Fruit fly (Drosophila melanogaster) whole organism, embryonic: Measurements from ENCODE around the gene CG12112.

Experiments used
- Aef1 ChIP-seq: fragments of 200-800 bp; sonication (Bioruptor generic); IDR thresholded peaks from 3 replicates; pipeline ENCODE4 v1.3.6; 2022; ENCODE audit warnings: missing biosample characterization, missing genetic modification characterization
- Atf-2 ChIP-seq: fragments of 200-800 bp; sonication (Bioruptor generic); optimal IDR thresholded peaks from 2 replicates; lab custom pipeline; 2016; ENCODE audit warnings: missing biosample characterization, missing genetic modification characterization
- B-H1 ChIP-seq: fragments of 200-800 bp; sonication (Bioruptor generic); IDR thresholded peaks from 3 replicates; pipeline ENCODE4 v1.3.6; 2022; ENCODE audit warnings: missing biosample characterization, missing genetic modification characterization
- CG1024 ChIP-seq: fragments of 200-800 bp; sonication (Bioruptor generic); IDR thresholded peaks from 2 replicates; pipeline ENCODE4 v1.3.6; 2022; ENCODE audit warnings: missing biosample characterization, missing genetic modification characterization
- CG10267 ChIP-seq: fragments of 200-800 bp; sonication (Bioruptor generic); optimal IDR thresholded peaks from 2 replicates; lab custom pipeline; 2018; ENCODE audit warnings: missing biosample characterization, mild to moderate bottlenecking, missing genetic modification characterization, moderate library complexity
- CG10431 ChIP-seq: fragments of 200-800 bp; sonication (Bioruptor generic); optimal IDR thresholded peaks from 3 replicates; lab custom pipeline; 2018; ENCODE audit warnings: missing biosample characterization, mild to moderate bottlenecking, missing genetic modification characterization
- CG10543 ChIP-seq: fragments of 200-800 bp; sonication (Bioruptor generic); optimal IDR thresholded peaks from 3 replicates; lab custom pipeline; 2017; ENCODE audit warnings: missing biosample characterization, mild to moderate bottlenecking, missing genetic modification characterization, moderate library complexity
- CG13287 ChIP-seq: fragments of 200-800 bp; sonication (Bioruptor generic); IDR thresholded peaks from 2 replicates; pipeline ENCODE4 v1.3.6; 2022; ENCODE audit warnings: missing biosample characterization, missing genetic modification characterization; ENCODE audit not compliant: partially characterized antibody
- CG14014 ChIP-seq: fragments of 200-800 bp; sonication (Bioruptor generic); IDR thresholded peaks from 2 replicates; pipeline ENCODE4 v1.3.6; 2022; ENCODE audit warnings: missing biosample characterization, missing genetic modification characterization
- CG1603 ChIP-seq: fragments of 200-800 bp; sonication (Bioruptor generic); optimal IDR thresholded peaks from 2 replicates; lab custom pipeline; 2019; ENCODE audit warnings: missing biosample characterization, mild to moderate bottlenecking, missing genetic modification characterization, moderate library complexity
- CG17361 ChIP-seq: fragments of 200-800 bp; sonication (Bioruptor generic); IDR thresholded peaks from 3 replicates; pipeline ENCODE4 v1.3.6; 2022; ENCODE audit warnings: missing biosample characterization, missing genetic modification characterization
- CG2678 ChIP-seq: fragments of 200-800 bp; sonication (Bioruptor generic); optimal IDR thresholded peaks from 3 replicates; lab custom pipeline; 2019; ENCODE audit warnings: missing biosample characterization, mild to moderate bottlenecking, missing genetic modification characterization, moderate library complexity
- CG32772 ChIP-seq: fragments of 200-800 bp; sonication (Bioruptor generic); IDR thresholded peaks from 2 replicates; pipeline ENCODE4 v1.3.6; 2022; ENCODE audit warnings: missing biosample characterization, missing genetic modification characterization
- CG43689 ChIP-seq: fragments of 200-800 bp; sonication (Bioruptor generic); IDR thresholded peaks from 2 replicates; pipeline ENCODE4 v1.3.6; 2022; ENCODE audit warnings: missing biosample characterization, missing genetic modification characterization
- CG7928 ChIP-seq: fragments of 200-800 bp; sonication (Bioruptor generic); optimal IDR thresholded peaks from 2 replicates; lab custom pipeline; 2017; ENCODE audit warnings: missing biosample characterization, mild to moderate bottlenecking, missing genetic modification characterization
- CG7963 ChIP-seq: fragments of 200-800 bp; sonication (Bioruptor generic); IDR thresholded peaks from 3 replicates; pipeline ENCODE4 v1.3.6; 2022; ENCODE audit warnings: missing biosample characterization, missing genetic modification characterization; ENCODE audit not compliant: partially characterized antibody
- CG9609 ChIP-seq: fragments of 200-800 bp; sonication (Bioruptor generic); optimal IDR thresholded peaks from 3 replicates; lab custom pipeline; 2016; ENCODE audit warnings: missing biosample characterization, missing genetic modification characterization
- CG9727 ChIP-seq: fragments of 200-800 bp; sonication (Bioruptor generic); optimal IDR thresholded peaks from 3 replicates; lab custom pipeline; 2017; ENCODE audit warnings: missing biosample characterization, mild to moderate bottlenecking, missing genetic modification characterization
- CG9876 ChIP-seq: fragments of 200-800 bp; sonication (Bioruptor generic); optimal IDR thresholded peaks from 2 replicates; lab custom pipeline; 2016; ENCODE audit warnings: missing biosample characterization, missing genetic modification characterization
- CHES-1-like ChIP-seq: fragments of 200-800 bp; sonication (Bioruptor generic); optimal IDR thresholded peaks from 2 replicates; lab custom pipeline; 2016; ENCODE audit warnings: missing biosample characterization, missing genetic modification characterization
- D19A ChIP-seq: fragments of 200-800 bp; optimal IDR thresholded peaks from 3 replicates; lab custom pipeline; 2019; ENCODE audit warnings: missing biosample characterization, mild to moderate bottlenecking, missing genetic modification characterization, moderate library complexity
- Dfd ChIP-seq, 2 experiments: fragments of >200 bp; optimal IDR thresholded peaks; 2 replicates each; lab custom pipeline; 2017; ENCODE audit warnings: missing biosample characterization in 2 of 2, missing genetic modification characterization in 2 of 2
- Dref ChIP-seq: fragments of 200-800 bp; sonication (Bioruptor generic); IDR thresholded peaks from 2 replicates; pipeline ENCODE4 v1.3.6; 2022; ENCODE audit warnings: missing biosample characterization, missing genetic modification characterization
- Gsc ChIP-seq: fragments of 200-800 bp; sonication (Bioruptor generic); IDR thresholded peaks from 2 replicates; pipeline ENCODE4 v1.3.6; 2022; ENCODE audit warnings: missing biosample characterization, missing genetic modification characterization
- HmgZ ChIP-seq: fragments of 200-800 bp; sonication (Bioruptor generic); optimal IDR thresholded peaks from 2 replicates; lab custom pipeline; 2018; ENCODE audit warnings: missing biosample characterization, mild to moderate bottlenecking, missing genetic modification characterization
- Mes4 ChIP-seq: fragments of 200-800 bp; sonication (Bioruptor generic); optimal IDR thresholded peaks from 2 replicates; lab custom pipeline; 2016; ENCODE audit warnings: missing biosample characterization, missing genetic modification characterization
- Optix ChIP-seq: fragments of 200-800 bp; sonication (Bioruptor generic); IDR thresholded peaks from 3 replicates; pipeline ENCODE4 v1.3.6; 2022; ENCODE audit warnings: missing biosample characterization, missing genetic modification characterization
- Pdp1 ChIP-seq, 2 experiments: fragments of 200-800 bp; sonication (Bioruptor generic); optimal IDR thresholded peaks; 3 replicates each; lab custom pipeline; 2016; ENCODE audit warnings: missing biosample characterization in 2 of 2, missing genetic modification characterization in 2 of 2, mild to moderate bottlenecking in 1 of 2, moderate library complexity in 1 of 2
- Sox102F ChIP-seq: fragments of 200-800 bp; sonication (Bioruptor generic); optimal IDR thresholded peaks from 2 replicates; lab custom pipeline; 2018; ENCODE audit warnings: missing biosample characterization, mild to moderate bottlenecking, missing genetic modification characterization, moderate library complexity
- Tbp ChIP-seq: fragments of >200 bp; optimal IDR thresholded peaks from 2 replicates; lab custom pipeline; 2018; ENCODE audit warnings: missing biosample characterization, missing genetic modification characterization
- Xbp1 ChIP-seq: fragments of 200-800 bp; sonication (Bioruptor generic); optimal IDR thresholded peaks from 3 replicates; lab custom pipeline; 2016; ENCODE audit warnings: missing biosample characterization, mild to moderate bottlenecking, missing genetic modification characterization
- ash1 ChIP-seq: fragments of 200-800 bp; sonication (Bioruptor generic); optimal IDR thresholded peaks from 2 replicates; lab custom pipeline; 2018; ENCODE audit warnings: missing biosample characterization, mild to moderate bottlenecking, missing genetic modification characterization
- bigmax ChIP-seq: fragments of 200-800 bp; sonication (Bioruptor generic); optimal IDR thresholded peaks from 2 replicates; lab custom pipeline; 2018; ENCODE audit warnings: missing biosample characterization, mild to moderate bottlenecking, missing genetic modification characterization
- chm ChIP-seq: fragments of 200-800 bp; sonication (Bioruptor generic); IDR thresholded peaks from 2 replicates; pipeline ENCODE4 v1.3.6; 2022; ENCODE audit warnings: missing biosample characterization, missing genetic modification characterization
- croc ChIP-seq: fragments of 200-800 bp; sonication (Bioruptor generic); conservative IDR thresholded peaks from 3 replicates; pipeline ENCODE4 v1.3.6; 2022; ENCODE audit warnings: missing biosample characterization, missing genetic modification characterization
- dm ChIP-seq: fragments of 200-800 bp; sonication (Bioruptor generic); optimal IDR thresholded peaks from 3 replicates; lab custom pipeline; 2016; ENCODE audit warnings: missing biosample characterization, missing genetic modification characterization
- gt ChIP-seq: fragments of 200-800 bp; sonication (Bioruptor generic); IDR thresholded peaks from 2 replicates; pipeline ENCODE4 v1.3.6; 2022; ENCODE audit warnings: missing biosample characterization, missing genetic modification characterization
- h ChIP-seq: fragments of >200 bp; optimal IDR thresholded peaks from 2 replicates; lab custom pipeline; 2017
- hkb ChIP-seq, 2 experiments: fragments of 200-800 bp in 1 of 2; fragments of >200 bp in 1 of 2; sonication (Bioruptor generic) in 1 of 2; IDR thresholded peaks in 1 of 2; optimal IDR thresholded peaks in 1 of 2; 2 replicates each; pipeline versions ENCODE4 v1.3.6 to Lab custom; 2017 to 2022; ENCODE audit warnings: missing biosample characterization in 1 of 2, missing genetic modification characterization in 1 of 2
- lab ChIP-seq: fragments of 200-800 bp; sonication (Bioruptor generic); optimal IDR thresholded peaks from 3 replicates; lab custom pipeline; 2017; ENCODE audit warnings: missing biosample characterization, missing genetic modification characterization, mild to moderate bottlenecking, moderate library complexity, missing genetic modification reagents
- lilli ChIP-seq: fragments of 200-800 bp; sonication (Bioruptor generic); optimal IDR thresholded peaks from 3 replicates; lab custom pipeline; 2016; ENCODE audit warnings: missing biosample characterization, missing genetic modification characterization
- mam ChIP-seq: fragments of 200-800 bp; sonication (Bioruptor generic); optimal IDR thresholded peaks from 3 replicates; lab custom pipeline; 2016; ENCODE audit warnings: missing biosample characterization, missing genetic modification characterization
- odd ChIP-seq: fragments of 200-800 bp; sonication (Bioruptor generic); optimal IDR thresholded peaks from 2 replicates; lab custom pipeline; 2017; ENCODE audit warnings: missing biosample characterization, mild to moderate bottlenecking, missing genetic modification characterization
- org-1 ChIP-seq: fragments of 200-800 bp; sonication (Bioruptor generic); optimal IDR thresholded peaks from 2 replicates; lab custom pipeline; 2017; ENCODE audit warnings: missing biosample characterization, missing genetic modification characterization
- pnt ChIP-seq: fragments of 200-800 bp; sonication (Bioruptor generic); optimal IDR thresholded peaks from 3 replicates; lab custom pipeline; 2016; ENCODE audit warnings: missing biosample characterization, missing genetic modification characterization
- salm ChIP-seq: fragments of 200-800 bp; sonication (Bioruptor generic); optimal IDR thresholded peaks from 2 replicates; lab custom pipeline; 2018; ENCODE audit warnings: missing biosample characterization, mild to moderate bottlenecking, missing genetic modification characterization
- trem ChIP-seq: fragments of 200-800 bp; optimal IDR thresholded peaks from 3 replicates; lab custom pipeline; 2019; ENCODE audit warnings: missing biosample characterization, mild to moderate bottlenecking, missing genetic modification characterization, moderate library complexity
- vvl ChIP-seq: fragments of 200-800 bp; sonication (Bioruptor generic); IDR thresholded peaks from 2 replicates; pipeline ENCODE4 v1.3.6; 2022; ENCODE audit warnings: missing biosample characterization, missing genetic modification characterization
- zfh2 ChIP-seq: fragments of 200-800 bp; sonication (Bioruptor generic); optimal IDR thresholded peaks from 2 replicates; lab custom pipeline; 2016; ENCODE audit warnings: missing biosample characterization, missing genetic modification characterization

Gene CG12112

dm6 chrX:8561404-8562397 is 1.7 kb upstream of the CG12112 start (continued):
- peak; percentile 35 for TF ChIP-seq mam (GFP tag; lab: Kevin White, UChicago)
- peak; percentile 51 for TF ChIP-seq bigmax (GFP tag; lab: Kevin White, UChicago)
- TF ChIP-seq CG9609 (GFP tag; lab: Kevin White, UChicago), result no peak
- TF ChIP-seq odd (GFP tag; lab: Kevin White, UChicago), result peak; percentile 20
- TF ChIP-seq vvl (GFP tag; lab: Robert Waterston, UW), result peak; percentile 81
- no peak for TF ChIP-seq CG10431 (GFP tag; lab: Kevin White, UChicago)
- TF ChIP-seq ash1 (GFP tag; lab: Kevin White, UChicago), result no peak
- 0 out of 3 replicates have a peak, but pooled peaks have one; percentile 31 for TF ChIP-seq CG17361 (GFP tag; lab: Robert Waterston, UW)
- no peak for TF ChIP-seq B-H1 (GFP tag; lab: Robert Waterston, UW)
- TF ChIP-seq D19A (tag; lab: Kevin White, UChicago), result no peak
- no peak for TF ChIP-seq CG43689 (GFP tag; lab: Robert Waterston, UW)
- TF ChIP-seq Aef1 (GFP tag; lab: Robert Waterston, UW), result no peak
- no peak; the same call in 1 of the 2 replicates for TF ChIP-seq chm (GFP tag; lab: Robert Waterston, UW)
- no peak for TF ChIP-seq croc (GFP tag; lab: Robert Waterston, UW)
- TF ChIP-seq CG7963 (GFP tag; lab: Robert Waterston, UW), result 0 out of 3 replicates have a peak, but pooled peaks have one; percentile 21
- no peak for TF ChIP-seq Sox102F (GFP tag; lab: Kevin White, UChicago)
- TF ChIP-seq Gsc (GFP tag; lab: Robert Waterston, UW), result no peak
- TF ChIP-seq CG7928 (GFP tag; lab: Kevin White, UChicago), result no peak
- TF ChIP-seq CHES-1-like (GFP tag; lab: Kevin White, UChicago), result peak; percentile 16
- TF ChIP-seq dm, result peak; percentile 36
- TF ChIP-seq pnt (GFP tag; lab: Kevin White, UChicago), result peak; percentile 4
- peak; percentile 69 for TF ChIP-seq CG1603 (tag; lab: Kevin White, UChicago)
- peak; percentile 63 for TF ChIP-seq Dref (GFP tag; lab: Robert Waterston, UW)
- TF ChIP-seq CG9876 (GFP tag; lab: Kevin White, UChicago), result peak; percentile 26
- TF ChIP-seq CG9727 (GFP tag; lab: Kevin White, UChicago), result no peak
- TF ChIP-seq h (lab: Kevin White, UChicago), result no peak
- no peak for TF ChIP-seq org-1
- TF ChIP-seq CG10543, result peak; percentile 62
- peak; percentile 21 for TF ChIP-seq CG2678 (tag; lab: Kevin White, UChicago)
- TF ChIP-seq trem (tag; lab: Kevin White, UChicago), result peak; percentile 13
- TF ChIP-seq CG10267 (tag; lab: Kevin White, UChicago), result peak; percentile 92
- TF ChIP-seq Atf-2 (GFP tag; lab: Kevin White, UChicago), result no peak
- TF ChIP-seq lilli (GFP tag; lab: Kevin White, UChicago), result peak; percentile 29
- no peak for TF ChIP-seq hkb (optimal IDR thresholded peaks at IDR 0.05; lab: Kevin White, UChicago)
- TF ChIP-seq hkb (GFP tag; IDR thresholded peaks at IDR 0.05; lab: Robert Waterston, UW), result peak; percentile 39; the same call in 1 of the 2 replicates
- no peak for TF ChIP-seq CG1024 (GFP tag; lab: Robert Waterston, UW)
- no peak for TF ChIP-seq gt
- TF ChIP-seq Pdp1 (GFP tag; optimal IDR thresholded peaks at IDR 0.05; lab: Kevin White, UChicago), result peak; percentile 14 to 83
- no peak for TF ChIP-seq CG32772 (GFP tag; lab: Robert Waterston, UW)
- TF ChIP-seq lab, result peak; percentile 65
- no peak for TF ChIP-seq Tbp
- TF ChIP-seq Dfd (GFP tag; optimal IDR thresholded peaks at IDR 0.05; lab: Kevin White, UChicago), result no peak
- TF ChIP-seq Mes4 (GFP tag; lab: Kevin White, UChicago), result no peak
- peak; percentile 12 for TF ChIP-seq HmgZ (tag; lab: Kevin White, UChicago)
- TF ChIP-seq Optix, result no peak
- TF ChIP-seq zfh2, result peak; percentile 50
- TF ChIP-seq CG14014 (GFP tag; lab: Robert Waterston, UW), result no peak
- peak; percentile 21 for TF ChIP-seq Xbp1 (GFP tag; lab: Kevin White, UChicago)
- TF ChIP-seq salm (tag; lab: Kevin White, UChicago), result no peak
- TF ChIP-seq CG13287 (GFP tag; lab: Robert Waterston, UW), result peak; percentile 45
